Worm (Caenorhabditis elegans): ENCODE data around the gene C46F11.5.

Gene C46F11.5

DNA sequence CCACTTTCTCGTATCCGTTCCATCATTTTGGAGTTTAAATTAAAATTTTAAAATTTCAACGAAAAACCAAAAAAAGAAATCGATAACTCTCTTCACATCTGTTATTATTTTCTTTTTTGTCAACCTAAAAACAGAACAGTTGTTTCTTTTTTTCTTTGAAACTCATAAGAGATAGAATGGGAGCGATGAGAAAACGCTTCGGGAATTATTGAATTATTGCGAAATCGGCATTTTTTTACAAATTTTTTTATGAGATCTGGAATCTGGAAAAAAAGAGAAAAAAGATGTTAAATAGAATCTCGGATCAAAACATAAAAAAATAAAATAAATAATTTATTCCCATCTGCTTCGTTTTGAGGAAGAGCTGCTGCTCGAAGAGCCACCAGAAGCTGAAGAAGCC, at the start of gene C46F11.5:
Gene C46F11.5 (minus strand): TSS at position 128 of the 400 bp plus-strand sequence.
- TF ChIP-seq ceh-28 (tag; optimal IDR thresholded peaks at IDR 0.05), result peak; percentile 57
- no peak for TF ChIP-seq nhr-28 (tag; optimal IDR thresholded peaks at IDR 0.05)

- TF ChIP-seq nhr-43 (tag; optimal IDR thresholded peaks at IDR 0.05; ENCODE audit: poor library complexity, severe bottlenecking) (no peak), zag-1 (tag; optimal IDR thresholded peaks at IDR 0.05) (no peak), unc-62 (GFP tag; optimal IDR thresholded peaks at IDR 0.05) (no peak), ceh-9 (tag; optimal IDR thresholded peaks at IDR 0.05) (no peak), mml-1 (tag; optimal IDR thresholded peaks at IDR 0.05) (no peak), egl-27 (tag; optimal IDR thresholded peaks at IDR 0.05) (no peak), mdl-1 (tag; optimal IDR thresholded peaks at IDR 0.05) (no peak), jun-1 (tag; optimal IDR thresholded peaks at IDR 0.05) (no peak), nhr-25 (tag; optimal IDR thresholded peaks at IDR 0.05) (no peak), lin-15B (tag; optimal IDR thresholded peaks at IDR 0.05) (no peak), fkh-10 (GFP tag; optimal IDR thresholded peaks at IDR 0.05) (no peak), nhr-67 (tag; optimal IDR thresholded peaks at IDR 0.05) (no peak), lin-39 (tag; optimal IDR thresholded peaks at IDR 0.05) (no peak), nhr-28 (tag; optimal IDR thresholded peaks at IDR 0.05) (no peak), eor-1 (tag; optimal IDR thresholded peaks at IDR 0.05) (no peak), nhr-11 (tag; optimal IDR thresholded peaks at IDR 0.05) (no peak)
Observed at ce11 chrIII:3706586-3706985, 49.2 kb upstream of the C46F11.5 start, which contains the start of gene dph-1. Gene dph-1, plus strand, starts transcription at chrIII:3706886.

ce11 chrIII:3704967-3705366, 47.6 kb upstream of the C46F11.5 start, which contains the start of gene wdr-5.1:
Gene wdr-5.1, plus strand, starts transcription at chrIII:3705285.
- TF ChIP-seq pha-4 (tag; optimal IDR thresholded peaks at IDR 0.05), result peak; percentile 37
- no peak for TF ChIP-seq unc-39 (tag; optimal IDR thresholded peaks at IDR 0.05)
- no peak for TF ChIP-seq pqm-1 (tag; optimal IDR thresholded peaks at IDR 0.05)
- no peak for TF ChIP-seq tbx-2 (tag; optimal IDR thresholded peaks at IDR 0.05)
- TF ChIP-seq egl-5 (tag; optimal IDR thresholded peaks at IDR 0.05), result no peak
- peak; percentile 30 for TF ChIP-seq nhr-25 (tag; optimal IDR thresholded peaks at IDR 0.05)
- peak; percentile 48 for TF ChIP-seq nhr-43 (tag; optimal IDR thresholded peaks at IDR 0.05; ENCODE audit: poor library complexity, severe bottlenecking)
- peak; percentile 45 for TF ChIP-seq nfya-1 (tag; optimal IDR thresholded peaks at IDR 0.05; ENCODE audit: insufficient read depth)
- TF ChIP-seq fkh-2 (tag; optimal IDR thresholded peaks at IDR 0.05), result no peak
- no peak for TF ChIP-seq snpc-4 (tag; optimal IDR thresholded peaks at IDR 0.05)
- TF ChIP-seq ztf-4 (tag; optimal IDR thresholded peaks at IDR 0.05), result no peak
- TF ChIP-seq eor-1 (tag; optimal IDR thresholded peaks at IDR 0.05), result no peak
- peak; percentile 43 for TF ChIP-seq lin-15B (tag; optimal IDR thresholded peaks at IDR 0.05)
- TF ChIP-seq nhr-23 (tag; optimal IDR thresholded peaks at IDR 0.05), result peak; percentile 52
- peak; percentile 46 for TF ChIP-seq hmg-11 (tag; optimal IDR thresholded peaks at IDR 0.05)
- TF ChIP-seq nhr-11 (tag; optimal IDR thresholded peaks at IDR 0.05), result no peak
- no peak for TF ChIP-seq nhr-76 (tag; optimal IDR thresholded peaks at IDR 0.05)
- TF ChIP-seq ama-1 (optimal IDR thresholded peaks at IDR 0.05), result peak; percentile 64
- no peak for TF ChIP-seq ZK546.5 (tag; optimal IDR thresholded peaks at IDR 0.05)

- no peak for TF ChIP-seq pqm-1 (tag; optimal IDR thresholded peaks at IDR 0.05)
- no peak for TF ChIP-seq hmg-11 (tag; optimal IDR thresholded peaks at IDR 0.05)
- peak; percentile 1 for TF ChIP-seq ama-1 (optimal IDR thresholded peaks at IDR 0.05)
- TF ChIP-seq snpc-4 (tag; optimal IDR thresholded peaks at IDR 0.05), result peak; percentile 12
- TF ChIP-seq pha-4 (tag; optimal IDR thresholded peaks at IDR 0.05), result peak; percentile 50
- no peak for TF ChIP-seq tbx-2 (tag; optimal IDR thresholded peaks at IDR 0.05)
- no peak for TF ChIP-seq nhr-25 (tag; optimal IDR thresholded peaks at IDR 0.05)
- TF ChIP-seq nhr-23 (tag; optimal IDR thresholded peaks at IDR 0.05), result peak; percentile 45
- no peak for TF ChIP-seq daf-12 (tag; optimal IDR thresholded peaks at IDR 0.05)
- TF ChIP-seq egl-27 (tag; optimal IDR thresholded peaks at IDR 0.05), result no peak
- peak; percentile 69 for TF ChIP-seq jun-1 (tag; optimal IDR thresholded peaks at IDR 0.05)
- TF ChIP-seq fkh-10 (GFP tag; optimal IDR thresholded peaks at IDR 0.05), result no peak
- peak; percentile 20 for TF ChIP-seq lin-15B (tag; optimal IDR thresholded peaks at IDR 0.05)
- no peak for TF ChIP-seq lin-39 (tag; optimal IDR thresholded peaks at IDR 0.05)
- peak; percentile 65 for TF ChIP-seq nfya-1 (tag; optimal IDR thresholded peaks at IDR 0.05; ENCODE audit: insufficient read depth)
- peak; percentile 21 for TF ChIP-seq elt-2 (tag; optimal IDR thresholded peaks at IDR 0.05)
- no peak for TF ChIP-seq elt-1 (tag; optimal IDR thresholded peaks at IDR 0.05)
- TF ChIP-seq skn-1 (tag; optimal IDR thresholded peaks at IDR 0.05), result no peak
- TF ChIP-seq unc-62 (GFP tag; optimal IDR thresholded peaks at IDR 0.05), result no peak
Observed at ce11 chrIII:3703397-3703796, 46.0 kb upstream of the C46F11.5 start, which contains the start of gene C14B1.3. Gene C14B1.3, plus strand, starts transcription at chrIII:3703564.

Data from whole organism, L3 larva.